Fruit fly (Drosophila melanogaster): Measurements from ENCODE around the gene CG5928.

DNA sequence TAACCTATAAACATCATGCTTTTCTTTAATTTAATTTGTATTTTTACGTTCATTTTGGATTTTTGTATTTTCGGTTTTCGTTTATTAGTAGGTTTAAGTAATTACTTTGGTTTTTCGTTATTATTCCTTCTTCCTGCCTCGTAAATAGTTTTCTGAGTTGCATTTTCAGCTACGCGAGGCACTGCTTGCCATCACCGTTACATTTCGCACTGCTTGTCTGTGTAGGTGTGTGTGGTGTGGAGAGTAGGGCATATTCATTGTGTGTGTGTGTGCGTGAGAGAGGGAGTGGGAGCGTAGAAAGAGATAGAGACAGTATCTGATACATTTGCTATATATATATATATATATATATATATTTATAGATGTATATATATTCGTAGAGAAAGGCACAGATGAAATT is 37.0 kb downstream of the CG5928 start:
- no peak for TF ChIP-seq pan (optimal IDR thresholded peaks at IDR 0.05)
- TF ChIP-seq CG8478 (optimal IDR thresholded peaks at IDR 0.05) = no peak
- TF ChIP-seq usp (GFP tag; optimal IDR thresholded peaks at IDR 0.05) = no peak
- no peak for TF ChIP-seq psq (optimal IDR thresholded peaks at IDR 0.05)
- no peak for TF ChIP-seq Dll (optimal IDR thresholded peaks at IDR 0.05)
